Worm (Caenorhabditis elegans): Measurements from ENCODE around the gene scl-3.

Gene scl-3

ce11 chrIV:13082836-13083763, 23.7 kb downstream of the scl-3 start:
- TF ChIP-seq zip-5 (tag; optimal IDR thresholded peaks at IDR 0.05) (no peak), pha-4 (tag; optimal IDR thresholded peaks at IDR 0.05) (no peak), sox-4 (tag; optimal IDR thresholded peaks at IDR 0.05) (no peak), F13H6.1 (tag; optimal IDR thresholded peaks at IDR 0.05) (no peak), unc-3 (GFP tag; conservative IDR thresholded peaks at IDR 0.05) (no peak), unc-3 (tag; optimal IDR thresholded peaks at IDR 0.05) (no peak), che-1 (tag; optimal IDR thresholded peaks at IDR 0.05) (no peak), sox-2 (GFP tag; IDR thresholded peaks at IDR 0.05) (no peak), sdc-2 (tag; optimal IDR thresholded peaks at IDR 0.05) (no peak), K02D7.2 (tag; optimal IDR thresholded peaks at IDR 0.05) (no peak), C38D4.7 (GFP tag; optimal IDR thresholded peaks at IDR 0.05) (no peak)

- TF ChIP-seq ahr-1 (tag; optimal IDR thresholded peaks at IDR 0.05) = no peak
- no peak for TF ChIP-seq pha-2 (tag; optimal IDR thresholded peaks at IDR 0.05)
- TF ChIP-seq lim-6 (tag; optimal IDR thresholded peaks at IDR 0.05) = no peak
- no peak for TF ChIP-seq pha-4 (tag; optimal IDR thresholded peaks at IDR 0.05)
- TF ChIP-seq hlh-13 (GFP tag; optimal IDR thresholded peaks at IDR 0.05) = no peak
- no peak for TF ChIP-seq T23F11.4 (GFP tag; optimal IDR thresholded peaks at IDR 0.05)
- no peak for TF ChIP-seq ceh-34 (tag; optimal IDR thresholded peaks at IDR 0.05)
- no peak for TF ChIP-seq rnt-1 (tag; optimal IDR thresholded peaks at IDR 0.05)
- TF ChIP-seq sox-4 (tag; optimal IDR thresholded peaks at IDR 0.05) = no peak
- TF ChIP-seq ceh-19 (GFP tag; optimal IDR thresholded peaks at IDR 0.05) = no peak
- TF ChIP-seq sdc-2 (tag; optimal IDR thresholded peaks at IDR 0.05) = no peak
- no peak for TF ChIP-seq gmeb-2 (tag; optimal IDR thresholded peaks at IDR 0.05)
- TF ChIP-seq zip-5 (tag; optimal IDR thresholded peaks at IDR 0.05) = no peak
- no peak for TF ChIP-seq elt-4 (tag; optimal IDR thresholded peaks at IDR 0.05)
- no peak for TF ChIP-seq mec-3 (tag; optimal IDR thresholded peaks at IDR 0.05; ENCODE audit: borderline replicate concordance)
- TF ChIP-seq ceh-6 (GFP tag; optimal IDR thresholded peaks at IDR 0.05) = no peak
- no peak for TF ChIP-seq syd-9 (tag; optimal IDR thresholded peaks at IDR 0.05)
- no peak for TF ChIP-seq hlh-15 (tag; optimal IDR thresholded peaks at IDR 0.05)
Observed at ce11 chrIV:13085675-13086074, 26.3 kb downstream of the scl-3 start.

ce11 chrIV:13086705-13087104, 27.3 kb downstream of the scl-3 start, which contains the start of gene spin-2:
TSS of gene spin-2 (plus strand) at chrIV:13087005.
- TF ChIP-seq gmeb-2 (tag; optimal IDR thresholded peaks at IDR 0.05) = no peak
- TF ChIP-seq che-1 (tag; optimal IDR thresholded peaks at IDR 0.05) = no peak
- TF ChIP-seq ceh-22 (tag; optimal IDR thresholded peaks at IDR 0.05) = no peak
- no peak for TF ChIP-seq eyg-1 (tag; optimal IDR thresholded peaks at IDR 0.05)
- TF ChIP-seq hlh-30 (tag; optimal IDR thresholded peaks at IDR 0.05; ENCODE audit: insufficient read depth) = no peak
- no peak for TF ChIP-seq nhr-232 (tag; optimal IDR thresholded peaks at IDR 0.05)
- TF ChIP-seq hlh-15 (tag; optimal IDR thresholded peaks at IDR 0.05) = no peak
- no peak for TF ChIP-seq sox-2 (GFP tag; IDR thresholded peaks at IDR 0.05)
- TF ChIP-seq F13H6.1 (tag; optimal IDR thresholded peaks at IDR 0.05) = no peak
- no peak for TF ChIP-seq elt-4 (tag; optimal IDR thresholded peaks at IDR 0.05)
- no peak for TF ChIP-seq ahr-1 (tag; optimal IDR thresholded peaks at IDR 0.05)
- no peak for TF ChIP-seq tbx-7 (tag; optimal IDR thresholded peaks at IDR 0.05)
- no peak for TF ChIP-seq ceh-9 (tag; optimal IDR thresholded peaks at IDR 0.05)
- TF ChIP-seq fkh-6 (tag; optimal IDR thresholded peaks at IDR 0.05) = no peak
- TF ChIP-seq hlh-8 (tag; optimal IDR thresholded peaks at IDR 0.05) = no peak

- no peak for TF ChIP-seq elt-4 (tag; optimal IDR thresholded peaks at IDR 0.05)
- TF ChIP-seq C08G9.2 (tag; optimal IDR thresholded peaks at IDR 0.05) = peak; percentile 35
- TF ChIP-seq ceh-24 (tag; optimal IDR thresholded peaks at IDR 0.05) = no peak
- peak; percentile 21 for TF ChIP-seq hlh-6 (tag; optimal IDR thresholded peaks at IDR 0.05)
Observed at ce11 chrIV:13089671-13090242, 30.4 kb downstream of the scl-3 start.
